Worm (Caenorhabditis elegans) whole organism, L2 larva: ENCODE data around the gene K10F12.7.

Source experiments
- elt-3 ChIP-seq: sonication (generic microtip); optimal IDR thresholded peaks from 2 replicates; lab custom pipeline; 2017; ENCODE audit warnings: missing biosample characterization, missing genetic modification characterization
- lin-13 ChIP-seq: fragments of 150-350 bp; optimal IDR thresholded peaks from 2 replicates; lab custom pipeline; 2014; ENCODE audit warnings: missing biosample characterization, missing genetic modification reagents, missing genetic modification characterization
- nhr-12 ChIP-seq: fragments of 150-350 bp; optimal IDR thresholded peaks from 2 replicates; lab custom pipeline; 2014; ENCODE audit warnings: missing biosample characterization, missing genetic modification characterization
- nhr-6 ChIP-seq: fragments of 150-350 bp; optimal IDR thresholded peaks from 2 replicates; lab custom pipeline; 2014; ENCODE audit warnings: missing biosample characterization, missing genetic modification characterization
- nhr-77 ChIP-seq: fragments of 150-350 bp; optimal IDR thresholded peaks from 2 replicates; lab custom pipeline; 2014; ENCODE audit warnings: missing biosample characterization, missing genetic modification characterization
- skn-1 ChIP-seq: sonication (generic microtip); optimal IDR thresholded peaks from 2 replicates; lab custom pipeline; 2017; ENCODE audit warnings: missing biosample characterization, missing genetic modification characterization

DNA sequence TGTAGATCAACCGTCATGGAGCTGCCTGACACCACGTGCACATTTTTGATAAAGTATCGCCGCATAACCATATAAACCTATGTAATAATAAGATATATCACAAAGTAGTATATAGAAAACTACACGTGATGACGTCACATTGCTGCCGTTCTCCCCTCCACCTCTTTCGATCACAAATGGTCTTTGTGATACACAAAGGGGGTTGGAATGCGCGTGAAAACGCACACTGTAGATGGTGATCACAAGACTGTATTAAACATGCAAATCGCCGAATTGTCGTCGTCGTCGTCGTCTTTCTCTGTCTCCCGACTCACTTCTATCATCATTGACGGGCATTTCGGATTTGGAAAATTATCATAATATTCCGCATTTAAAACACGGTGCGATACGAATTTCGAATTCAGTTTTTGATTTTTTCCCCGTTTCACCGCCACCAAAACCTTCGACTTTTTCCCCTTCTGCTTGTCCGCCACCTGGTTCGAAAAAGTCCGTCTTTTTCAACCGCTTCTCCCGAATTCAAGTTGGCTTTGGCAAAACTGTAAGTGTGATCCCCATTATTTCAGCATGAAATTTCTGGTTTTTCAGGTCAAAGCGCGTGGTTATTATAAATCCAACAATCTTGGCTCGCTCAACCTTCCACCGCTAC is 19.9 kb upstream of the K10F12.7 start, which contains the start of the genes Y55B1BL.1 and Y55B1BL.2:
- TF ChIP-seq nhr-77: no peak
- TF ChIP-seq lin-13 (GFP tag; lab: Kevin White, UChicago): no peak
- no peak for TF ChIP-seq skn-1 (tag; lab: Kevin White, UChicago)
- TF ChIP-seq nhr-6: no peak
- no peak for TF ChIP-seq elt-3 (tag; lab: Kevin White, UChicago)
- TF ChIP-seq nhr-12: no peak
